Worm (Caenorhabditis elegans): ENCODE measurements around the gene srw-56.

DNA sequence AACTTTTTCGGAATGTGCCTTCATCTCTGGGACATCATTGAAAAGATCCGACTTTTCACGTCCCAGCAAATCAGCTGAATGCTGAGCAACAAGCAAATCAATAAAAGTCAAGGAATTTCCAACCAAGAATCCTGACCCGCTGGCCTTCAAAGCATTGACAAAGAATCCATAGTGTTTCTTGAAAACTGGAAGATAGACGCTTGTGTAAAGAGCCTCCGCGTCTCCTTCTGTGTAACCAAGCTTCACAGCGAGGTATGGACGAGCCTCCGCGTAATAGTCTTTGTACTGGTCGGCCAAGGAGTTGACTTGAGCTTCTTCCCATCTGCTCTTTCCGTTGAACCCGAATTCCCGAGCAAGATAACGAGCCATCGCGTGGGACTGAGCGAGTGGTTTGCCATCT is 37.4 kb downstream of the srw-56 start:
- TF ChIP-seq him-1 (tag; optimal IDR thresholded peaks at IDR 0.05) (no peak), W03F9.2 (tag; optimal IDR thresholded peaks at IDR 0.05) (no peak)
